Fruit fly (Drosophila melanogaster): ENCODE measurements around the gene CG43618.
"Not testable (repeated sequence)": the region's sequence is repeated elsewhere in the genome, so short reads cannot be mapped to it uniquely, and the experiment has no call there.

CG43618 gene

dm6 chr3R:8032923-8033478 lies 16.0 kb upstream of the CG43618 start, which contains the start of the genes CG11035 and unc-45:
CG11035 (minus strand) TSS chr3R:8033009.
unc-45 (plus strand) TSS chr3R:8033301.
- TF ChIP-seq CG11617 (GFP tag; optimal IDR thresholded peaks at IDR 0.05) (peak; percentile 63), CG12768 (GFP tag; optimal IDR thresholded peaks at IDR 0.05) (no peak), cic (GFP tag; optimal IDR thresholded peaks at IDR 0.05) (peak; percentile 10), CG33017 (tag; optimal IDR thresholded peaks at IDR 0.05) (peak; percentile 29), bab1 (GFP tag; optimal IDR thresholded peaks at IDR 0.05) (peak; percentile 70), ovo (GFP tag; optimal IDR thresholded peaks at IDR 0.05) (no peak), Clk (GFP tag; optimal IDR thresholded peaks at IDR 0.05) (no peak), kay (GFP tag; ENCODE audit: borderline replicate concordance) (peak; percentile 98), CG5204 (GFP tag; optimal IDR thresholded peaks at IDR 0.05) (no peak), Hr96 (GFP tag; optimal IDR thresholded peaks at IDR 0.05) (no peak), CG1620 (GFP tag; optimal IDR thresholded peaks at IDR 0.05) (peak; percentile 14), CG7045 (GFP tag; optimal IDR thresholded peaks at IDR 0.05) (peak; percentile 51), Mnt (GFP tag; optimal IDR thresholded peaks at IDR 0.05) (peak; percentile 62), CG7101 (tag; optimal IDR thresholded peaks at IDR 0.05) (peak; percentile 33), pad (GFP tag; optimal IDR thresholded peaks at IDR 0.05) (peak; percentile 18), tj (GFP tag; optimal IDR thresholded peaks at IDR 0.05) (peak; percentile 64), toe (GFP tag; optimal IDR thresholded peaks at IDR 0.05) (peak; percentile 79), CG14711 (tag; optimal IDR thresholded peaks at IDR 0.05) (peak; percentile 53), cnc (optimal IDR thresholded peaks at IDR 0.05) (no peak), Crg-1 (GFP tag; optimal IDR thresholded peaks at IDR 0.05) (peak; percentile 28)

- TF ChIP-seq Clk (GFP tag; optimal IDR thresholded peaks at IDR 0.05) (no peak), Hr96 (GFP tag; optimal IDR thresholded peaks at IDR 0.05) (no peak), CG11617 (GFP tag; optimal IDR thresholded peaks at IDR 0.05) (no peak), kay (GFP tag; ENCODE audit: borderline replicate concordance) (no peak), CG1620 (GFP tag; optimal IDR thresholded peaks at IDR 0.05) (no peak), CG7101 (tag; optimal IDR thresholded peaks at IDR 0.05) (no peak), CG33017 (tag; optimal IDR thresholded peaks at IDR 0.05) (no peak), Mnt (GFP tag; optimal IDR thresholded peaks at IDR 0.05) (no peak)
These were observed 11.1 kb upstream of the CG43618 start for dm6 chr3R:8037896-8038295.

dm6 chr3R:8038927-8039326 lies 10.0 kb upstream of the CG43618 start:
- TF ChIP-seq cnc (optimal IDR thresholded peaks at IDR 0.05), result no peak
- TF ChIP-seq bab1 (GFP tag; optimal IDR thresholded peaks at IDR 0.05), result no peak

- no peak for TF ChIP-seq ovo (GFP tag; optimal IDR thresholded peaks at IDR 0.05)
- no peak for TF ChIP-seq CG11617 (GFP tag; optimal IDR thresholded peaks at IDR 0.05)
- TF ChIP-seq Clk (GFP tag; optimal IDR thresholded peaks at IDR 0.05), result no peak
- TF ChIP-seq kay (GFP tag; ENCODE audit: borderline replicate concordance), result peak; percentile 31
- no peak for TF ChIP-seq pad (GFP tag; optimal IDR thresholded peaks at IDR 0.05)
- TF ChIP-seq tj (GFP tag; optimal IDR thresholded peaks at IDR 0.05), result no peak
These were observed 8.1 kb upstream of the CG43618 start, which contains the start of gene CG43060 for dm6 chr3R:8040843-8041242. CG43060 (plus strand) TSS chr3R:8041224.

dm6 chr3R:8049373-8049772 lies 406 bp downstream of the CG43618 start, which contains the start of gene CG43061:
CG43061 (plus strand) TSS chr3R:8049673.
- TF ChIP-seq CG14711 (tag; optimal IDR thresholded peaks at IDR 0.05); CG12768 (GFP tag; optimal IDR thresholded peaks at IDR 0.05); CG7045 (GFP tag; optimal IDR thresholded peaks at IDR 0.05): not testable (repeated sequence)

- TF ChIP-seq toe (GFP tag; optimal IDR thresholded peaks at IDR 0.05) (no peak), Hr96 (GFP tag; optimal IDR thresholded peaks at IDR 0.05) (no peak), kay (GFP tag; ENCODE audit: borderline replicate concordance) (no peak), ovo (GFP tag; optimal IDR thresholded peaks at IDR 0.05) (no peak), CG1620 (GFP tag; optimal IDR thresholded peaks at IDR 0.05) (no peak), CG14711 (tag; optimal IDR thresholded peaks at IDR 0.05) (no peak), Mnt (GFP tag; optimal IDR thresholded peaks at IDR 0.05) (no peak), CG11617 (GFP tag; optimal IDR thresholded peaks at IDR 0.05) (no peak), CG7045 (GFP tag; optimal IDR thresholded peaks at IDR 0.05) (no peak), CG7101 (tag; optimal IDR thresholded peaks at IDR 0.05) (no peak), CG12768 (GFP tag; optimal IDR thresholded peaks at IDR 0.05) (no peak), tj (GFP tag; optimal IDR thresholded peaks at IDR 0.05) (no peak), CG5204 (GFP tag; optimal IDR thresholded peaks at IDR 0.05) (no peak), CG33017 (tag; optimal IDR thresholded peaks at IDR 0.05) (no peak), bab1 (GFP tag; optimal IDR thresholded peaks at IDR 0.05) (no peak), Clk (GFP tag; optimal IDR thresholded peaks at IDR 0.05) (no peak), cic (GFP tag; optimal IDR thresholded peaks at IDR 0.05) (no peak), cnc (optimal IDR thresholded peaks at IDR 0.05) (no peak), Crg-1 (GFP tag; optimal IDR thresholded peaks at IDR 0.05) (no peak)
These were observed 10.0 kb downstream of the CG43618 start, which contains the start of gene mAChR-B for dm6 chr3R:8058984-8059383. mAChR-B (plus strand) TSS chr3R:8059284.

- TF ChIP-seq Clk (GFP tag; optimal IDR thresholded peaks at IDR 0.05), result no peak
- TF ChIP-seq pad (GFP tag; optimal IDR thresholded peaks at IDR 0.05), result no peak
- no peak for TF ChIP-seq CG5204 (GFP tag; optimal IDR thresholded peaks at IDR 0.05)
- TF ChIP-seq CG11617 (GFP tag; optimal IDR thresholded peaks at IDR 0.05), result no peak
- TF ChIP-seq CG7101 (tag; optimal IDR thresholded peaks at IDR 0.05), result no peak
- TF ChIP-seq Crg-1 (GFP tag; optimal IDR thresholded peaks at IDR 0.05), result no peak
- no peak for TF ChIP-seq ovo (GFP tag; optimal IDR thresholded peaks at IDR 0.05)
- no peak for TF ChIP-seq tj (GFP tag; optimal IDR thresholded peaks at IDR 0.05)
- TF ChIP-seq kay (GFP tag; ENCODE audit: borderline replicate concordance), result no peak
- TF ChIP-seq Mnt (GFP tag; optimal IDR thresholded peaks at IDR 0.05), result no peak
- no peak for TF ChIP-seq CG12768 (GFP tag; optimal IDR thresholded peaks at IDR 0.05)
- TF ChIP-seq cnc (optimal IDR thresholded peaks at IDR 0.05), result no peak
These were observed 23.7 kb downstream of the CG43618 start for dm6 chr3R:8072635-8073034.
